Fruit fly (Drosophila melanogaster): ENCODE data around the gene CG2217.
A peak's percentile ranks its signal among the peaks of the same experiment; 100 is the strongest.

Gene CG2217

DNA sequence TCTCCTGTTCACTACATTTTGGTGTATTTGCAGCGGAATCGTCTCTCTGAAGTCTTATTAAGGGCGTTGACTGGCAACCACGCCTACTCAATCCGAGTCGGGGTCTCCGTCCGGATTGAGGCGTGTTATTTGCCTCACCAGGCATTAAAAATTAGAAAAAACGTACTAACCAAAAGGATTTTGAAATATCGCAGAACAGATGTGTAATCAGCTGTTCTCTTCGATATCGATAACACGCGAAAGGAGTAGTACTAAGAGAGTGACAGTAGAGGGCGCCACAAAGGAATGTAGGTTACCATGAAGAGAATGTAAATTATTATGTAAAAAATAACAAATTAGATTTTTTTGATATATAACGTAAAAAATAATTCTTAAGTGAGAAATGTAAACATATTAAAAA, 2.2 kb upstream of the CG2217 start, which contains the start of gene CG15536 (continued):
- TF ChIP-seq CG6689 (GFP tag; IDR thresholded peaks at IDR 0.05) (no peak), org-1 (GFP tag; optimal IDR thresholded peaks at IDR 0.05) (no peak), lbe (GFP tag; optimal IDR thresholded peaks at IDR 0.05) (no peak), Dip3 (GFP tag; optimal IDR thresholded peaks at IDR 0.05) (no peak), HmgZ (tag; optimal IDR thresholded peaks at IDR 0.05) (peak; percentile 13), CG1603 (tag; optimal IDR thresholded peaks at IDR 0.05) (peak; percentile 42), otp (GFP tag; IDR thresholded peaks at IDR 0.05) (no peak), ttk (GFP tag; IDR thresholded peaks at IDR 0.05) (no peak), CG2875 (GFP tag; optimal IDR thresholded peaks at IDR 0.05) (no peak), CG12219 (GFP tag; optimal IDR thresholded peaks at IDR 0.05) (no peak), so (GFP tag; IDR thresholded peaks at IDR 0.05) (no peak), yki (optimal IDR thresholded peaks at IDR 0.05) (no peak), CG6791 (GFP tag; IDR thresholded peaks at IDR 0.05; ENCODE audit: partially characterized antibody) (peak; percentile 65; the same call in 2 of the 3 replicates), sna (GFP tag; IDR thresholded peaks at IDR 0.05; ENCODE audit: partially characterized antibody) (peak; percentile 49; the same call in 1 of the 2 replicates), nerfin-1 (tag; optimal IDR thresholded peaks at IDR 0.05) (no peak), Oli (tag; optimal IDR thresholded peaks at IDR 0.05) (no peak), CG3995 (GFP tag; optimal IDR thresholded peaks at IDR 0.05) (peak; percentile 6), CG3065 (GFP tag; optimal IDR thresholded peaks at IDR 0.05) (no peak), Max (GFP tag; optimal IDR thresholded peaks at IDR 0.05) (no peak), CG2120 (GFP tag; optimal IDR thresholded peaks at IDR 0.05) (no peak), CG8281 (tag; optimal IDR thresholded peaks at IDR 0.05) (no peak), CG18262 (tag; optimal IDR thresholded peaks at IDR 0.05) (no peak), CG6765 (GFP tag; optimal IDR thresholded peaks at IDR 0.05) (no peak), pb (GFP tag; optimal IDR thresholded peaks at IDR 0.05) (no peak), CG1602 (GFP tag; optimal IDR thresholded peaks at IDR 0.05) (no peak), hb (GFP tag; IDR thresholded peaks at IDR 0.05; ENCODE audit: partially characterized antibody) (0 out of 3 replicates have a peak, but pooled peaks have one; percentile 44), caup (GFP tag; optimal IDR thresholded peaks at IDR 0.05; ENCODE audit: severe bottlenecking) (no peak), CG2116 (GFP tag; optimal IDR thresholded peaks at IDR 0.05) (peak; percentile 60), NFAT (GFP tag; IDR thresholded peaks at IDR 0.05) (no peak), CG11247 (GFP tag; IDR thresholded peaks at IDR 0.05) (no peak), Deaf1 (tag; optimal IDR thresholded peaks at IDR 0.05) (no peak), CG7963 (GFP tag; IDR thresholded peaks at IDR 0.05; ENCODE audit: partially characterized antibody) (peak; percentile 46; the same call in 1 of the 3 replicates), Dll (GFP tag; IDR thresholded peaks at IDR 0.05; ENCODE audit: partially characterized antibody) (peak; percentile 65; the same call in 3 of the 4 replicates), Lhr (GFP tag; optimal IDR thresholded peaks at IDR 0.05) (peak; percentile 2), CG4820 (GFP tag; optimal IDR thresholded peaks at IDR 0.05) (no peak), wdn (GFP tag; IDR thresholded peaks at IDR 0.05) (no peak), Poxn (GFP tag; IDR thresholded peaks at IDR 0.05) (no peak), CG14710 (tag; optimal IDR thresholded peaks at IDR 0.05) (peak; percentile 22), PHDP (tag; optimal IDR thresholded peaks at IDR 0.05) (peak; percentile 13), seq (GFP tag; IDR thresholded peaks at IDR 0.05) (no peak), CG42726 (GFP tag; IDR thresholded peaks at IDR 0.05; ENCODE audit: partially characterized antibody) (peak; percentile 58; the same call in 1 of the 2 replicates), CG7372 (GFP tag; IDR thresholded peaks at IDR 0.05) (no peak), CG12071 (GFP tag; optimal IDR thresholded peaks at IDR 0.05) (no peak), Bgb (GFP tag; IDR thresholded peaks at IDR 0.05; ENCODE audit: partially characterized antibody) (peak; percentile 77), E2f2 (GFP tag; IDR thresholded peaks at IDR 0.05) (peak; percentile 81), slbo (GFP tag; IDR thresholded peaks at IDR 0.05) (no peak), CHES-1-like (GFP tag; optimal IDR thresholded peaks at IDR 0.05) (no peak), ems (GFP tag; optimal IDR thresholded peaks at IDR 0.05) (no peak), corto (GFP tag; optimal IDR thresholded peaks at IDR 0.05) (no peak), NfI (GFP tag; optimal IDR thresholded peaks at IDR 0.05) (peak; percentile 0), CG11560 (tag; IDR thresholded peaks at IDR 0.05) (no peak)
